Worm (Caenorhabditis elegans) whole organism, mixed stage, embryonic: ENCODE measurements around the gene nlp-64.
"Not testable (repeated sequence)": the region's sequence is repeated elsewhere in the genome, so short reads cannot be mapped to it uniquely, and the experiment has no call there.

Experiments
- ceh-39 ChIP-seq: fragments of 150-350 bp; optimal IDR thresholded peaks from 2 replicates; lab custom pipeline; 2014; ENCODE audit warnings: missing biosample characterization, missing genetic modification characterization
- ceh-83 ChIP-seq: fragments of 200-800 bp; sonication (Bioruptor generic); optimal IDR thresholded peaks from 2 replicates; lab custom pipeline; 2018; ENCODE audit warnings: mild to moderate bottlenecking, missing genetic modification characterization, missing compliant biosample characterization
- elt-1 ChIP-seq: sonication (generic microtip); optimal IDR thresholded peaks from 2 replicates; lab custom pipeline; 2017; ENCODE audit warnings: missing genetic modification characterization, mild to moderate bottlenecking, missing compliant biosample characterization, antibody characterized with exemption, moderate library complexity, borderline replicate concordance; ENCODE audit not compliant: insufficient read depth
- ham-2 ChIP-seq: fragments of 200-800 bp; sonication (Bioruptor generic); optimal IDR thresholded peaks from 2 replicates; lab custom pipeline; 2018; ENCODE audit warnings: mild to moderate bottlenecking, missing genetic modification characterization, missing compliant biosample characterization
- mep-1 ChIP-seq: fragments of 150-350 bp; optimal IDR thresholded peaks from 2 replicates; lab custom pipeline; 2017; ENCODE audit warnings: missing biosample characterization, missing genetic modification reagents, missing genetic modification characterization, inconsistent platforms
- nhr-12 ChIP-seq: fragments of 150-350 bp; optimal IDR thresholded peaks from 2 replicates; lab custom pipeline; 2014; ENCODE audit warnings: missing biosample characterization, missing genetic modification characterization
- nhr-237 ChIP-seq: fragments of 150-350 bp; optimal IDR thresholded peaks from 2 replicates; lab custom pipeline; 2014; ENCODE audit warnings: missing biosample characterization, missing genetic modification characterization
- nhr-76 ChIP-seq: sonication (generic microtip); optimal IDR thresholded peaks from 2 replicates; lab custom pipeline; 2017; ENCODE audit warnings: missing biosample characterization, missing genetic modification characterization
- snpc-4 ChIP-seq: fragments of 150-350 bp; optimal IDR thresholded peaks from 2 replicates; lab custom pipeline; 2014; ENCODE audit warnings: missing biosample characterization, missing genetic modification characterization
- tbx-8 ChIP-seq: fragments of 200-800 bp; sonication (Bioruptor generic); optimal IDR thresholded peaks from 2 replicates; lab custom pipeline; 2018; ENCODE audit warnings: mild to moderate bottlenecking, missing genetic modification characterization, moderate library complexity, missing compliant biosample characterization
- unc-62 ChIP-seq: fragments of 150-350 bp; optimal IDR thresholded peaks from 2 replicates; lab custom pipeline; 2014; ENCODE audit warnings: missing biosample characterization, missing genetic modification reagents, missing genetic modification characterization
- ztf-11 ChIP-seq: fragments of 150-350 bp; optimal IDR thresholded peaks from 2 replicates; lab custom pipeline; 2014; ENCODE audit warnings: missing biosample characterization, missing genetic modification characterization

DNA sequence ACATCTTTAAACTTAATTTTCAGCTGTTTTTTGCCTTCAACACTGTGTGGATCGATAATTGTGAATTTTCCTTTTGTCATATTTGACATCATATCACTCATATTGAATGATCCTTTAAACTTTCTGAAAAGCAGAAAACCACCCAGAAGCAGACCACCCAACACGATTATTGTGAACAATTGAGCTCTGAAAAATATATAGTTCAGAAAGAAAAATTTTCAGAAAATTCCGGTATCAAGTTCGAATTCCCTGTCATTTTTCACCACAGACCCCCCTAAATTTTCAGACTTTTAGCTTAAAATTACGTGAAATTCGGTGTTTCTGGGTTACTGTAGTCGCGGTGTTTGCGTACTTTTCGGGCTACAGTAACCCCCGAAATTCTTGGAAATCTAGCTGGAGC, 25.0 kb downstream of the nlp-64 start, which contains the start of gene Y47C4A.1:
- not testable (repeated sequence) for TF ChIP-seq mep-1 (tag; lab: Kevin White, UChicago); snpc-4 (tag; lab: Kevin White, UChicago); nhr-76 (tag; lab: Kevin White, UChicago); ceh-39 (tag; lab: Kevin White, UChicago); elt-1 (tag; lab: Kevin White, UChicago); ceh-83 (GFP tag; lab: Kevin White, UChicago); nhr-12; unc-62; ztf-11; tbx-8 (GFP tag; lab: Kevin White, UChicago); nhr-237 (tag; lab: Kevin White, UChicago); ham-2 (GFP tag; lab: Kevin White, UChicago)
